Fruit fly (Drosophila melanogaster) Kc167 (cell line): ENCODE data around the gene CG43136.

Experiments used
- Myc ChIP-seq: fragments of >200 bp; optimal IDR thresholded peaks from 2 replicates; lab custom pipeline; 2017; ENCODE audit warnings: missing external identifiers
- Sin3A ChIP-seq: fragments of >200 bp; optimal IDR thresholded peaks from 2 replicates; lab custom pipeline; 2018; ENCODE audit warnings: missing external identifiers
- psq ChIP-seq: fragments of >200 bp; optimal IDR thresholded peaks from 2 replicates; lab custom pipeline; 2017; ENCODE audit warnings: missing external identifiers

- TF ChIP-seq Myc (no peak), psq (lab: Kevin White, UChicago) (no peak), Sin3A (lab: Kevin White, UChicago) (no peak)
Observed at dm6 chrX:5819972-5820371, 33.6 kb upstream of the CG43136 start.
